Worm (Caenorhabditis elegans): ENCODE results near the gene ZK353.10.

ZK353.10 gene

DNA sequence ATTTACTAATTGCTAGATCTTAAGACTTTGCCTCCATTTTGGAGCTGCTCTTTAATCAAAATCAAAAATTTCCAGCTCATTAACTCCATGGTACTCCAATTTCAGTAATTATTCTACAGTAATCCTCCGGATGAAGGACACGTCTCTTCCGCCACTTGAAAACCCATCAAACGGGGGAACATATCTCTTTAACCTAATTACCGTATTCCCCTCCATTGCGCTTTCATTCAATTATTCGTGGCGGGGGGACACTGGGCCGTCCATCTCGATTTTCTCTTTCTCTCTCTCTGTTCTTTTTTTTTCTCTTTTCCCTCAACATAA is 22.6 kb upstream of the ZK353.10 start:
- no peak for TF ChIP-seq mab-5 (tag; optimal IDR thresholded peaks at IDR 0.05)
- no peak for TF ChIP-seq nhr-237 (tag; optimal IDR thresholded peaks at IDR 0.05)
- no peak for TF ChIP-seq nhr-10 (tag; optimal IDR thresholded peaks at IDR 0.05)
- no peak for TF ChIP-seq sem-4 (tag; optimal IDR thresholded peaks at IDR 0.05)
- no peak for TF ChIP-seq nhr-12 (tag; optimal IDR thresholded peaks at IDR 0.05)
- no peak for TF ChIP-seq alr-1 (tag; optimal IDR thresholded peaks at IDR 0.05)
- TF ChIP-seq egl-27 (tag; optimal IDR thresholded peaks at IDR 0.05): no peak
- TF ChIP-seq skn-1 (tag; optimal IDR thresholded peaks at IDR 0.05): no peak
- TF ChIP-seq aly-2 (tag; optimal IDR thresholded peaks at IDR 0.05): no peak
- no peak for TF ChIP-seq R02D3.7 (tag; optimal IDR thresholded peaks at IDR 0.05)
- no peak for TF ChIP-seq dmd-4 (tag; optimal IDR thresholded peaks at IDR 0.05)
- no peak for TF ChIP-seq nhr-6 (tag; optimal IDR thresholded peaks at IDR 0.05)
- no peak for TF ChIP-seq peb-1 (tag; optimal IDR thresholded peaks at IDR 0.05)
- TF ChIP-seq lsy-2 (tag; optimal IDR thresholded peaks at IDR 0.05): no peak
- TF ChIP-seq sma-9 (GFP tag; optimal IDR thresholded peaks at IDR 0.05): no peak
- TF ChIP-seq sma-9 (tag; optimal IDR thresholded peaks at IDR 0.05): no peak

ce11 chrIII:8413501-8413900 is 19.3 kb upstream of the ZK353.10 start:
- TF ChIP-seq lsy-2 (tag; optimal IDR thresholded peaks at IDR 0.05) (no peak), nhr-6 (tag; optimal IDR thresholded peaks at IDR 0.05) (no peak), peb-1 (tag; optimal IDR thresholded peaks at IDR 0.05) (no peak), skn-1 (tag; optimal IDR thresholded peaks at IDR 0.05) (no peak), elt-3 (tag; optimal IDR thresholded peaks at IDR 0.05) (no peak), elt-1 (tag; optimal IDR thresholded peaks at IDR 0.05) (no peak), dmd-4 (tag; optimal IDR thresholded peaks at IDR 0.05) (no peak), mbf-1 (tag; optimal IDR thresholded peaks at IDR 0.05) (no peak), mab-5 (tag; optimal IDR thresholded peaks at IDR 0.05) (no peak), nhr-237 (tag; optimal IDR thresholded peaks at IDR 0.05) (no peak), ama-1 (optimal IDR thresholded peaks at IDR 0.05) (no peak), gmeb-1 (tag; optimal IDR thresholded peaks at IDR 0.05) (no peak), sem-4 (tag; optimal IDR thresholded peaks at IDR 0.05) (no peak), zag-1 (tag; optimal IDR thresholded peaks at IDR 0.05) (no peak)

ce11 chrIII:8411976-8412375 is 17.8 kb upstream of the ZK353.10 start:
- TF ChIP-seq nhr-237 (tag; optimal IDR thresholded peaks at IDR 0.05): no peak
- TF ChIP-seq nhr-25 (tag; optimal IDR thresholded peaks at IDR 0.05): peak; percentile 88
- TF ChIP-seq sem-4 (tag; optimal IDR thresholded peaks at IDR 0.05): peak; percentile 66
- TF ChIP-seq nhr-21 (tag; optimal IDR thresholded peaks at IDR 0.05): peak; percentile 31
- TF ChIP-seq nhr-6 (tag; optimal IDR thresholded peaks at IDR 0.05): peak; percentile 49
- no peak for TF ChIP-seq elt-3 (tag; optimal IDR thresholded peaks at IDR 0.05)
- no peak for TF ChIP-seq nhr-77 (tag; optimal IDR thresholded peaks at IDR 0.05)
- no peak for TF ChIP-seq elt-1 (tag; optimal IDR thresholded peaks at IDR 0.05)
- TF ChIP-seq unc-55 (GFP tag; optimal IDR thresholded peaks at IDR 0.05): peak; percentile 91
- peak; percentile 20 for TF ChIP-seq lin-11 (tag; optimal IDR thresholded peaks at IDR 0.05)
- TF ChIP-seq ceh-16 (tag; optimal IDR thresholded peaks at IDR 0.05): no peak
- peak; percentile 72 to 94 for TF ChIP-seq lsy-2 (tag; optimal IDR thresholded peaks at IDR 0.05)
- TF ChIP-seq aly-2 (tag; optimal IDR thresholded peaks at IDR 0.05): no peak
- TF ChIP-seq R02D3.7 (tag; optimal IDR thresholded peaks at IDR 0.05): no peak
- TF ChIP-seq mab-5 (tag; optimal IDR thresholded peaks at IDR 0.05): peak; percentile 57
- TF ChIP-seq peb-1 (tag; optimal IDR thresholded peaks at IDR 0.05): no peak
- TF ChIP-seq fos-1 (tag; optimal IDR thresholded peaks at IDR 0.05): peak; percentile 86
- TF ChIP-seq sma-9 (GFP tag; optimal IDR thresholded peaks at IDR 0.05): peak; percentile 44
- no peak for TF ChIP-seq sma-9 (tag; optimal IDR thresholded peaks at IDR 0.05)
- no peak for TF ChIP-seq unc-39 (tag; optimal IDR thresholded peaks at IDR 0.05)
- peak; percentile 25 for TF ChIP-seq blmp-1 (tag; optimal IDR thresholded peaks at IDR 0.05; ENCODE audit: insufficient read depth)
- peak; percentile 88 for TF ChIP-seq nhr-129 (tag; optimal IDR thresholded peaks at IDR 0.05)
- TF ChIP-seq ZK546.5 (tag; optimal IDR thresholded peaks at IDR 0.05): no peak
- TF ChIP-seq Y55F3AM.14 (GFP tag; optimal IDR thresholded peaks at IDR 0.05): peak; percentile 62
- peak; percentile 28 for TF ChIP-seq egl-27 (tag; optimal IDR thresholded peaks at IDR 0.05)
- peak; percentile 93 for TF ChIP-seq C34F6.9 (tag; optimal IDR thresholded peaks at IDR 0.05)
- peak; percentile 77 for TF ChIP-seq F13H6.1 (tag; optimal IDR thresholded peaks at IDR 0.05)
- peak in 1 of 2 experiments; percentile 28 for TF ChIP-seq mdl-1 (tag; optimal IDR thresholded peaks at IDR 0.05)
- TF ChIP-seq gmeb-1 (tag; optimal IDR thresholded peaks at IDR 0.05): peak; percentile 47
- peak; percentile 38 for TF ChIP-seq ama-1 (optimal IDR thresholded peaks at IDR 0.05)
- peak; percentile 33 for TF ChIP-seq snpc-4 (tag; optimal IDR thresholded peaks at IDR 0.05)
- no peak for TF ChIP-seq mbf-1 (tag; optimal IDR thresholded peaks at IDR 0.05)
- TF ChIP-seq zag-1 (tag; optimal IDR thresholded peaks at IDR 0.05): peak; percentile 84
- TF ChIP-seq sma-3 (GFP tag; optimal IDR thresholded peaks at IDR 0.05): peak; percentile 36
- TF ChIP-seq skn-1 (tag; optimal IDR thresholded peaks at IDR 0.05): peak; percentile 8
- TF ChIP-seq crh-2 (tag; optimal IDR thresholded peaks at IDR 0.05): peak; percentile 91
- peak; percentile 58 for TF ChIP-seq lin-13 (GFP tag; optimal IDR thresholded peaks at IDR 0.05)

All from whole organism, L2 larva.